Fruit fly (Drosophila melanogaster) whole organism, adult: Measurements from ENCODE around the gene Acer.

ENCODE experiments used
- CG11617 ChIP-seq: fragments of 200-800 bp; sonication (Bioruptor generic); optimal IDR thresholded peaks from 2 replicates; lab custom pipeline; 2017; ENCODE audit warnings: mild to moderate bottlenecking, missing biosample characterization, missing genetic modification reagents, missing genetic modification characterization
- CG12768 ChIP-seq: fragments of 200-800 bp; sonication (Bioruptor generic); optimal IDR thresholded peaks from 2 replicates; lab custom pipeline; 2017; ENCODE audit warnings: missing biosample characterization, missing genetic modification characterization, mild to moderate bottlenecking, moderate library complexity, missing genetic modification reagents
- CG14711 ChIP-seq: fragments of 200-800 bp; sonication (Bioruptor generic); optimal IDR thresholded peaks from 2 replicates; lab custom pipeline; 2018; ENCODE audit warnings: missing biosample characterization, mild to moderate bottlenecking, missing genetic modification characterization, moderate library complexity
- CG1620 ChIP-seq: fragments of 200-800 bp; sonication (Bioruptor generic); optimal IDR thresholded peaks from 2 replicates; lab custom pipeline; 2016; ENCODE audit warnings: missing biosample characterization, missing genetic modification characterization
- CG33017 ChIP-seq: fragments of 200-800 bp; sonication (Bioruptor generic); optimal IDR thresholded peaks from 2 replicates; lab custom pipeline; 2018; ENCODE audit warnings: missing biosample characterization, mild to moderate bottlenecking, missing genetic modification characterization, moderate library complexity
- CG5204 ChIP-seq: fragments of 200-800 bp; sonication (Bioruptor generic); optimal IDR thresholded peaks from 2 replicates; lab custom pipeline; 2016; ENCODE audit warnings: missing biosample characterization, missing genetic modification characterization
- CG7045 ChIP-seq: fragments of 200-800 bp; sonication (Bioruptor generic); optimal IDR thresholded peaks from 2 replicates; lab custom pipeline; 2017; ENCODE audit warnings: missing biosample characterization, mild to moderate bottlenecking, missing genetic modification characterization
- CG7101 ChIP-seq: fragments of 200-800 bp; sonication (Bioruptor generic); optimal IDR thresholded peaks from 2 replicates; lab custom pipeline; 2018; ENCODE audit warnings: missing biosample characterization, mild to moderate bottlenecking, missing genetic modification characterization, moderate library complexity
- Clk ChIP-seq: fragments of 200-800 bp; sonication (Bioruptor generic); optimal IDR thresholded peaks from 2 replicates; lab custom pipeline; 2017; ENCODE audit warnings: missing biosample characterization, missing genetic modification characterization
- Crg-1 ChIP-seq: fragments of 200-800 bp; sonication (Bioruptor generic); optimal IDR thresholded peaks from 2 replicates; lab custom pipeline; 2016; ENCODE audit warnings: missing biosample characterization, missing genetic modification characterization
- Hr96 ChIP-seq: fragments of 200-800 bp; sonication (Bioruptor generic); optimal IDR thresholded peaks from 2 replicates; lab custom pipeline; 2016; ENCODE audit warnings: missing biosample characterization, missing genetic modification characterization
- Mnt ChIP-seq: fragments of 200-800 bp; sonication (Bioruptor generic); optimal IDR thresholded peaks from 2 replicates; lab custom pipeline; 2016; ENCODE audit warnings: missing biosample characterization, mild to moderate bottlenecking, missing genetic modification characterization
- bab1 ChIP-seq: fragments of 200-800 bp; sonication (Bioruptor generic); optimal IDR thresholded peaks from 3 replicates; lab custom pipeline; 2019; ENCODE audit warnings: missing biosample characterization, mild to moderate bottlenecking, missing genetic modification characterization, moderate library complexity
- cic ChIP-seq: fragments of 200-800 bp; sonication (Bioruptor generic); optimal IDR thresholded peaks from 2 replicates; lab custom pipeline; 2017; ENCODE audit warnings: missing biosample characterization, mild to moderate bottlenecking, missing genetic modification characterization, moderate library complexity
- cnc ChIP-seq, 2 experiments: fragments of >200 bp; optimal IDR thresholded peaks; 2 replicates each; lab custom pipeline; 2017
- kay ChIP-seq: fragments of 200-800 bp; sonication (Bioruptor generic); peaks from one replicate; lab custom pipeline; 2016; ENCODE audit warnings: missing biosample characterization, missing genetic modification characterization, borderline replicate concordance
- ovo ChIP-seq: fragments of 200-800 bp; sonication (Bioruptor generic); optimal IDR thresholded peaks from 2 replicates; lab custom pipeline; 2016; ENCODE audit warnings: missing biosample characterization, missing genetic modification characterization
- pad ChIP-seq: fragments of 200-800 bp; sonication (Bioruptor generic); optimal IDR thresholded peaks from 3 replicates; lab custom pipeline; 2017; ENCODE audit warnings: missing biosample characterization, missing genetic modification characterization, mild to moderate bottlenecking, moderate library complexity, missing genetic modification reagents
- tj ChIP-seq: fragments of 200-800 bp; sonication (Bioruptor generic); optimal IDR thresholded peaks from 3 replicates; lab custom pipeline; 2017; ENCODE audit warnings: missing biosample characterization, mild to moderate bottlenecking, missing genetic modification characterization, moderate library complexity
- toe ChIP-seq: fragments of 200-800 bp; sonication (Bioruptor generic); optimal IDR thresholded peaks from 2 replicates; lab custom pipeline; 2016; ENCODE audit warnings: missing biosample characterization, missing genetic modification characterization

The Acer gene

dm6 chr2L:8514748-8515147 is 7.0 kb upstream of the Acer start, which contains the start of the genes CG13097 and PIG-U:
Gene CG13097, minus strand, starts transcription at chr2L:8514868.
Gene PIG-U, plus strand, starts transcription at chr2L:8515096.
- TF ChIP-seq tj (GFP tag; lab: Kevin White, UChicago) (peak; percentile 68), Mnt (GFP tag; lab: Kevin White, UChicago) (peak; percentile 95), CG7045 (peak; percentile 71), Clk (GFP tag; lab: Kevin White, UChicago) (peak; percentile 62), toe (GFP tag; lab: Kevin White, UChicago) (peak; percentile 93), Hr96 (GFP tag; lab: Kevin White, UChicago) (peak; percentile 87), CG33017 (peak; percentile 66), ovo (GFP tag; lab: Kevin White, UChicago) (peak; percentile 74), cic (GFP tag; lab: Kevin White, UChicago) (peak; percentile 46), Crg-1 (GFP tag; lab: Kevin White, UChicago) (peak; percentile 88), CG5204 (GFP tag; lab: Kevin White, UChicago) (no peak), bab1 (GFP tag; lab: Kevin White, UChicago) (peak; percentile 87), kay (GFP tag; lab: Kevin White, UChicago) (no peak), pad (GFP tag; lab: Kevin White, UChicago) (peak; percentile 66), CG1620 (GFP tag; lab: Kevin White, UChicago) (peak; percentile 91), CG14711 (tag; lab: Kevin White, UChicago) (peak; percentile 81), CG12768 (GFP tag; lab: Kevin White, UChicago) (peak; percentile 83), cnc (optimal IDR thresholded peaks at IDR 0.05; lab: Kevin White, UChicago) (no peak), CG7101 (tag; lab: Kevin White, UChicago) (peak; percentile 85), CG11617 (GFP tag; lab: Kevin White, UChicago) (peak; percentile 79)

dm6 chr2L:8517256-8517694 is 4.5 kb upstream of the Acer start, which contains the start of the genes mRpL51 and Uba4:
Gene mRpL51, minus strand, starts transcription at chr2L:8517380.
Gene Uba4, plus strand, starts transcription at chr2L:8517411.
- TF ChIP-seq Mnt (GFP tag; lab: Kevin White, UChicago): peak; percentile 67
- TF ChIP-seq CG1620 (GFP tag; lab: Kevin White, UChicago): peak; percentile 54
- TF ChIP-seq cic (GFP tag; lab: Kevin White, UChicago): peak; percentile 13
- no peak for TF ChIP-seq Clk (GFP tag; lab: Kevin White, UChicago)
- TF ChIP-seq Crg-1 (GFP tag; lab: Kevin White, UChicago): peak; percentile 58
- no peak for TF ChIP-seq CG7045
- TF ChIP-seq CG14711 (tag; lab: Kevin White, UChicago): peak; percentile 56
- no peak for TF ChIP-seq CG5204 (GFP tag; lab: Kevin White, UChicago)
- TF ChIP-seq CG12768 (GFP tag; lab: Kevin White, UChicago): peak; percentile 9
- peak; percentile 55 for TF ChIP-seq bab1 (GFP tag; lab: Kevin White, UChicago)
- TF ChIP-seq pad (GFP tag; lab: Kevin White, UChicago): peak; percentile 43
- peak; percentile 7 for TF ChIP-seq tj (GFP tag; lab: Kevin White, UChicago)
- TF ChIP-seq CG11617 (GFP tag; lab: Kevin White, UChicago): peak; percentile 53
- TF ChIP-seq kay (GFP tag; lab: Kevin White, UChicago): no peak
- TF ChIP-seq CG33017: no peak
- peak; percentile 69 for TF ChIP-seq CG7101 (tag; lab: Kevin White, UChicago)
- peak; percentile 49 for TF ChIP-seq Hr96 (GFP tag; lab: Kevin White, UChicago)
- no peak for TF ChIP-seq cnc (optimal IDR thresholded peaks at IDR 0.05; lab: Kevin White, UChicago)
- peak; percentile 11 for TF ChIP-seq ovo (GFP tag; lab: Kevin White, UChicago)
- no peak for TF ChIP-seq toe (GFP tag; lab: Kevin White, UChicago)

dm6 chr2L:8519390-8519789 is 2.3 kb upstream of the Acer start, which contains the start of gene Sgp:
Gene Sgp, plus strand, starts transcription at chr2L:8519690.
- TF ChIP-seq Mnt (GFP tag; lab: Kevin White, UChicago) (no peak), cic (GFP tag; lab: Kevin White, UChicago) (no peak), CG1620 (GFP tag; lab: Kevin White, UChicago) (no peak), kay (GFP tag; lab: Kevin White, UChicago) (no peak), pad (GFP tag; lab: Kevin White, UChicago) (no peak), CG7045 (no peak), CG33017 (no peak), ovo (GFP tag; lab: Kevin White, UChicago) (no peak), CG11617 (GFP tag; lab: Kevin White, UChicago) (no peak), Crg-1 (GFP tag; lab: Kevin White, UChicago) (no peak), Clk (GFP tag; lab: Kevin White, UChicago) (no peak), Hr96 (GFP tag; lab: Kevin White, UChicago) (no peak), bab1 (GFP tag; lab: Kevin White, UChicago) (no peak), toe (GFP tag; lab: Kevin White, UChicago) (no peak), CG7101 (tag; lab: Kevin White, UChicago) (no peak), CG5204 (GFP tag; lab: Kevin White, UChicago) (no peak), CG12768 (GFP tag; lab: Kevin White, UChicago) (no peak), tj (GFP tag; lab: Kevin White, UChicago) (no peak)

- TF ChIP-seq Clk (GFP tag; lab: Kevin White, UChicago): no peak
- TF ChIP-seq tj (GFP tag; lab: Kevin White, UChicago): no peak
- no peak for TF ChIP-seq CG12768 (GFP tag; lab: Kevin White, UChicago)
- no peak for TF ChIP-seq Mnt (GFP tag; lab: Kevin White, UChicago)
- TF ChIP-seq Hr96 (GFP tag; lab: Kevin White, UChicago): no peak
- no peak for TF ChIP-seq CG14711 (tag; lab: Kevin White, UChicago)
- no peak for TF ChIP-seq CG7045
These were observed 1.0 kb downstream of the Acer start for dm6 chr2L:8522781-8523180.

dm6 chr2L:8525000-8525399 is 3.3 kb downstream of the Acer start:
- no peak for TF ChIP-seq CG11617 (GFP tag; lab: Kevin White, UChicago)
- TF ChIP-seq kay (GFP tag; lab: Kevin White, UChicago): peak; percentile 68
